Worm (Caenorhabditis elegans) whole organism, L2 larva: ENCODE results near the gene fat-3.

Source experiments
- ama-1 ChIP-seq: fragments of 150-350 bp; optimal IDR thresholded peaks from 2 replicates; lab custom pipeline; 2018; ENCODE audit warnings: inconsistent platforms
- elt-3 ChIP-seq: sonication (generic microtip); optimal IDR thresholded peaks from 2 replicates; lab custom pipeline; 2017; ENCODE audit warnings: missing biosample characterization, missing genetic modification characterization
- lin-13 ChIP-seq: fragments of 150-350 bp; optimal IDR thresholded peaks from 2 replicates; lab custom pipeline; 2014; ENCODE audit warnings: missing biosample characterization, missing genetic modification reagents, missing genetic modification characterization
- nhr-23 ChIP-seq: fragments of 150-350 bp; optimal IDR thresholded peaks from 2 replicates; lab custom pipeline; 2014; ENCODE audit warnings: missing biosample characterization, missing genetic modification reagents, missing genetic modification characterization
- ztf-11 ChIP-seq: sonication (generic microtip); optimal IDR thresholded peaks from 2 replicates; lab custom pipeline; 2017; ENCODE audit warnings: missing biosample characterization, missing genetic modification characterization

DNA sequence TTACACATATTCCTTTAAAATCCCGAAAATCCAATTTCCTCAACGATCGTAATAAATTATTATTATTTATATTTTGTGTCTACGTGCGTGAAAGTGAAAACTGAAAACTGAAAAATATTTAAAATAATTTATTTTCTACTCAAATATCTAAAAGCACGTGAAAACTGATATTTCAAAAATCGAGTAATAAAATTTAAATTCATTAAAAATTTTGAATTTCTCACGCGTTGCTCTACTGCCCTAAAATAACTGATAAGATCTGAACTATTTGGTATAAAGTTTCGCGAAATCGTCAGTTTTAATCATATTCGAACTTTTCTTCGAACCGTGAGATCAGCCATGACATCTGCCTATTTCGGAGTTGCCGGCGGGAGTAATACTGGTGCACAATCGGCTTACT is 49.4 kb downstream of the fat-3 start, which contains the start of gene ssq-1:
- TF ChIP-seq nhr-23 (tag; lab: Kevin White, UChicago) (no peak), lin-13 (GFP tag; lab: Kevin White, UChicago) (no peak), ztf-11 (tag; lab: Kevin White, UChicago) (no peak), elt-3 (tag; lab: Kevin White, UChicago) (no peak), ama-1 (lab: Kevin White, UChicago) (no peak)
